Fruit fly (Drosophila melanogaster): Measurements from ENCODE around the gene Fum2.

Gene Fum2

DNA sequence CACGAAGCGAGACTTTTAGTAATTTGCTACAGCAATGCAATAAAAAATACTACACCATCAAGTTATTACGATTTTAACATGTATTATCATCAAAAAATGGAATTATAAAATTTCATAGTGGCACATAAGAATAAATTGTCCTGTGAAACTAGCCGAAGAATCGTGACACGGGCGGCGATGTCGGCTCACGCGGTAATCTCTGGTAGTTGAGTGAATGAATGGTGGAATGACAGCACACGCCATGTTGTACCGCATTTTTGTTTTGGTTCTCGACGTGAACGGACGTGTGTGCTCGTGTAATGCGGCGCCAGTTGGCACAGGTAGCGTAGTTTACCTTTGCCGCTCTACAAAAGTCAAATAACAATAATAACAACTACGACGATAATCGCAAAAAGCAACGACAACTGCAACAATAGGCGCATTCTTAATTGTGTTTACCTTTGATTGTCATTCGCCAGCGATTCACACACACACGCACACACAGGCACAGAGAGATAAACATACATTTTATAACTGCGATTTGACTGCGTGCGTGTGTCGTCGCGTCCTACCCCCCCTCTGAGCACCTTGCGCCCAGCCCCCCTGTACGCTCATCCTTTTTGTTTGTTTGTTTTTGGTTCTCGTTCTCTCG, 17.8 kb downstream of the Fum2 start, which contains the start of gene CG14441 (continued):
- TF ChIP-seq amos (GFP tag; IDR thresholded peaks at IDR 0.05; ENCODE audit: partially characterized antibody) (peak; percentile 93), CG16815 (GFP tag; optimal IDR thresholded peaks at IDR 0.05) (no peak), CG15479 (GFP tag; optimal IDR thresholded peaks at IDR 0.05) (peak; percentile 78), cwo (GFP tag; optimal IDR thresholded peaks at IDR 0.05) (peak; percentile 63), Antp (GFP tag; optimal IDR thresholded peaks at IDR 0.05) (peak; percentile 5), CG2199 (GFP tag; IDR thresholded peaks at IDR 0.05) (0 out of 3 replicates have a peak, but pooled peaks have one; percentile 20), Poxn (GFP tag; IDR thresholded peaks at IDR 0.05) (no peak), CG12155 (GFP tag; optimal IDR thresholded peaks at IDR 0.05) (peak; percentile 26), CG13287 (GFP tag; IDR thresholded peaks at IDR 0.05; ENCODE audit: partially characterized antibody) (peak; percentile 100), CG10366 (GFP tag; IDR thresholded peaks at IDR 0.05) (no peak), cas (GFP tag; IDR thresholded peaks at IDR 0.05) (no peak), MTF-1 (GFP tag; optimal IDR thresholded peaks at IDR 0.05; ENCODE audit: borderline replicate concordance) (peak; percentile 41), CG1602 (GFP tag; optimal IDR thresholded peaks at IDR 0.05) (no peak), CG6272 (GFP tag; IDR thresholded peaks at IDR 0.05) (no peak; the same call in 1 of the 2 replicates), gt (GFP tag; IDR thresholded peaks at IDR 0.05) (no peak), unc-4 (GFP tag; IDR thresholded peaks at IDR 0.05; ENCODE audit: partially characterized antibody) (peak; percentile 99), CoRest (tag; optimal IDR thresholded peaks at IDR 0.05) (peak; percentile 12), mam (GFP tag; optimal IDR thresholded peaks at IDR 0.05) (peak; percentile 37), Awh (GFP tag; IDR thresholded peaks at IDR 0.05) (no peak), Hand (GFP tag; optimal IDR thresholded peaks at IDR 0.05) (peak; percentile 63), pzg (GFP tag; optimal IDR thresholded peaks at IDR 0.05) (peak; percentile 10), Xrp1 (GFP tag; IDR thresholded peaks at IDR 0.05) (peak; percentile 50), CG9727 (GFP tag; optimal IDR thresholded peaks at IDR 0.05) (peak; percentile 29), crol (GFP tag; IDR thresholded peaks at IDR 0.05) (peak; percentile 78), Myb (GFP tag; optimal IDR thresholded peaks at IDR 0.05) (peak; percentile 4), gcm (GFP tag; optimal IDR thresholded peaks at IDR 0.05) (peak; percentile 25), CG18619 (GFP tag; optimal IDR thresholded peaks at IDR 0.05) (peak; percentile 47), slbo (GFP tag; IDR thresholded peaks at IDR 0.05) (no peak; the same call in 1 of the 2 replicates), CG6765 (GFP tag; optimal IDR thresholded peaks at IDR 0.05) (no peak), usp (GFP tag; optimal IDR thresholded peaks at IDR 0.05) (no peak), Ets97D (GFP tag; optimal IDR thresholded peaks at IDR 0.05) (peak; percentile 6), CG13123 (GFP tag; optimal IDR thresholded peaks at IDR 0.05) (no peak), Side (GFP tag; optimal IDR thresholded peaks at IDR 0.05) (peak; percentile 2), bbx (GFP tag; IDR thresholded peaks at IDR 0.05; ENCODE audit: partially characterized antibody) (peak; percentile 97), CG30403 (GFP tag; optimal IDR thresholded peaks at IDR 0.05) (peak; percentile 13), zen (tag; optimal IDR thresholded peaks at IDR 0.05) (no peak), CG1233 (GFP tag; optimal IDR thresholded peaks at IDR 0.05) (peak; percentile 8), Deaf1 (tag; optimal IDR thresholded peaks at IDR 0.05) (peak; percentile 68), kni (GFP tag; optimal IDR thresholded peaks at IDR 0.05) (peak; percentile 54), odd (GFP tag; optimal IDR thresholded peaks at IDR 0.05) (peak; percentile 73), Dek (tag; optimal IDR thresholded peaks at IDR 0.05) (peak; percentile 52), Hey (tag; optimal IDR thresholded peaks at IDR 0.05) (peak; percentile 40), Trl (optimal IDR thresholded peaks at IDR 0.05) (no peak), Trl (GFP tag; optimal IDR thresholded peaks at IDR 0.05) (peak; percentile 28), Max (GFP tag; optimal IDR thresholded peaks at IDR 0.05) (peak; percentile 43), CG18476 (GFP tag; optimal IDR thresholded peaks at IDR 0.05) (peak; percentile 3), dati (GFP tag; IDR thresholded peaks at IDR 0.05) (no peak), inv (GFP tag; IDR thresholded peaks at IDR 0.05; ENCODE audit: partially characterized antibody) (peak; percentile 95), Doc3 (GFP tag; IDR thresholded peaks at IDR 0.05; ENCODE audit: partially characterized antibody) (peak; percentile 100), Gug (GFP tag; IDR thresholded peaks at IDR 0.05) (0 out of 4 replicates have a peak, but pooled peaks have one; percentile 3)
